Worm (Caenorhabditis elegans): ENCODE results near the gene F23F1.6.

- TF ChIP-seq ceh-9 (tag; optimal IDR thresholded peaks at IDR 0.05): no peak
- TF ChIP-seq C08G9.2 (tag; optimal IDR thresholded peaks at IDR 0.05): no peak
- TF ChIP-seq tbx-2 (tag; optimal IDR thresholded peaks at IDR 0.05): no peak
- TF ChIP-seq sox-2 (GFP tag; IDR thresholded peaks at IDR 0.05): no peak
- no peak for TF ChIP-seq npax-4 (tag; optimal IDR thresholded peaks at IDR 0.05)
- no peak for TF ChIP-seq ama-1 (optimal IDR thresholded peaks at IDR 0.05)
Measured at ce11 chrII:33904-34303, 3.2 kb downstream of the F23F1.6 start, which contains the start of gene F23F1.2.
